Fruit fly (Drosophila melanogaster): Measurements from ENCODE around the gene CG15739.
A peak's percentile ranks its signal among the peaks of the same experiment; 100 is the strongest.

Gene CG15739

DNA sequence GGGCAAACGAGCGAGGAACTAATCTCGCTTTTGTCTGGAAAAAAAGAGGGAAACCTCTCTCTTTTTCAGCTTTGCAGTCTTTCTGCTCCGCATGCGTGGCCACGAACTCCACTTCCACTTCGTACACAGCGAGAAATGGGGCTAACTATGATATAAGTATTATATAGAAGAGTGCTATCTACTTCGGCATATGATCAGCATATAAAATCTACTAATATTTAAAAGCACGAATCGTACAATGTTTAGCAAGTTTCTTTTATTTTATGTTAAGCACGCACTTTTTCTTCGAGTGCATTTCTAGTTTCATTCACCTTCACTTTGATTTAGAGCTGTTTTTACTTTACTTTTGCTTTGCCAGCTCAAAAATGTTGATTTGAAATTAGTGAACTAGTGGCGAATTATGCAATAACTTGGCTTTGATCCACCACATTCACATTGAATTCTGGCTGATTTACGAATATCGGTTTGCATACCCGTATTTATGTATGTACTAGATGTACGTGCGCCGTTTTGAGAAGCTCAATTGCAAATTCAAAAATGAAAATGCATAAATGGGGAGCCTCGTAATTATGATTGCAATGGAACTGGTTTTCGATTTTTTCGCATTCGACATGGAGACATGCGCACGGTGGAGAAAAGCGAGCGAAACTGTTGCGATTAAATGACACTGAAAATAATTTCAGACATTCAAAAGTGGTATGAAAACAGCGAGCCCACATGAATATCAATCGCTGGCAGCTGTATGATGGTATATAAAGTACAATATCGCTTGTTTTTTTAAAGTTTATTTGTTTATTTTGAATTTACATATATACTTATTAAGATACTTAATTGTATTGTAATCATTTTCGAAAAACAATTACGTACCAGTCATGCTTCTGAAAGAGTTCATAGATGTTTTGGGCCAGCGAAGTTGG lies 15.3 kb upstream of the CG15739 start (continued):
- TF ChIP-seq stc (GFP tag; IDR thresholded peaks at IDR 0.05), result peak; percentile 91
- peak; percentile 88 for TF ChIP-seq ara (GFP tag; IDR thresholded peaks at IDR 0.05)
- peak; percentile 67 for TF ChIP-seq gt (GFP tag; IDR thresholded peaks at IDR 0.05)
- TF ChIP-seq so (GFP tag; IDR thresholded peaks at IDR 0.05), result peak; percentile 78
- TF ChIP-seq lbe (GFP tag; optimal IDR thresholded peaks at IDR 0.05), result no peak
- no peak for TF ChIP-seq pros (GFP tag; optimal IDR thresholded peaks at IDR 0.05)
- no peak for TF ChIP-seq cg (GFP tag; optimal IDR thresholded peaks at IDR 0.05)
- TF ChIP-seq CG6765 (GFP tag; optimal IDR thresholded peaks at IDR 0.05), result no peak
- TF ChIP-seq CG18011 (GFP tag; optimal IDR thresholded peaks at IDR 0.05), result no peak
- peak; percentile 74 for TF ChIP-seq CG6272 (GFP tag; IDR thresholded peaks at IDR 0.05)
- TF ChIP-seq NK7.1 (GFP tag; optimal IDR thresholded peaks at IDR 0.05), result peak; percentile 59
- peak; percentile 51 for TF ChIP-seq esg (GFP tag; conservative IDR thresholded peaks at IDR 0.05)
- peak; percentile 24 for TF ChIP-seq Jarid2 (GFP tag; optimal IDR thresholded peaks at IDR 0.05)
- peak; percentile 93 for TF ChIP-seq dmrt99B (tag; optimal IDR thresholded peaks at IDR 0.05)
- peak; percentile 91 for TF ChIP-seq CG31441 (GFP tag; IDR thresholded peaks at IDR 0.05)
- TF ChIP-seq Tbp (GFP tag; optimal IDR thresholded peaks at IDR 0.05), result no peak
- peak; percentile 95 for TF ChIP-seq Ets65A (GFP tag)
- no peak for TF ChIP-seq ato (GFP tag; IDR thresholded peaks at IDR 0.05; ENCODE audit: partially characterized antibody)
- peak; percentile 86 for TF ChIP-seq nom (GFP tag; optimal IDR thresholded peaks at IDR 0.05)
- no peak for TF ChIP-seq bigmax (GFP tag; optimal IDR thresholded peaks at IDR 0.05)
- TF ChIP-seq CG2120 (GFP tag; optimal IDR thresholded peaks at IDR 0.05), result peak; percentile 49
- peak; percentile 74 for TF ChIP-seq CG8924 (tag; optimal IDR thresholded peaks at IDR 0.05)
- TF ChIP-seq CG6854 (GFP tag; optimal IDR thresholded peaks at IDR 0.05), result no peak
- peak; percentile 40 for TF ChIP-seq Hmr (GFP tag; optimal IDR thresholded peaks at IDR 0.05)
- TF ChIP-seq CG18619 (GFP tag; optimal IDR thresholded peaks at IDR 0.05), result peak; percentile 36
- peak; percentile 78 for TF ChIP-seq CG7372 (GFP tag; IDR thresholded peaks at IDR 0.05)
- peak; percentile 66 for TF ChIP-seq CG11247 (GFP tag; IDR thresholded peaks at IDR 0.05)
- peak; percentile 46 for TF ChIP-seq cwo (GFP tag; optimal IDR thresholded peaks at IDR 0.05)
- peak; percentile 37 for TF ChIP-seq CG5180 (GFP tag; optimal IDR thresholded peaks at IDR 0.05)
- peak; percentile 32 for TF ChIP-seq twi (tag; optimal IDR thresholded peaks at IDR 0.05)
- peak; percentile 87 for TF ChIP-seq CG6689 (GFP tag; IDR thresholded peaks at IDR 0.05)
- peak; percentile 36; the same call in 1 of the 2 replicates for TF ChIP-seq GATAe (GFP tag; conservative IDR thresholded peaks at IDR 0.05)
- peak; percentile 68; the same call in 2 of the 3 replicates for TF ChIP-seq sr (GFP tag; IDR thresholded peaks at IDR 0.05)
- peak; percentile 28 for TF ChIP-seq Dip3 (GFP tag; optimal IDR thresholded peaks at IDR 0.05)
- peak; percentile 49 for TF ChIP-seq CG3281 (GFP tag; optimal IDR thresholded peaks at IDR 0.05)
- no peak for TF ChIP-seq Elba2 (GFP tag; optimal IDR thresholded peaks at IDR 0.05)
- TF ChIP-seq Atf6 (GFP tag; IDR thresholded peaks at IDR 0.05), result peak; percentile 20; the same call in 1 of the 2 replicates
- peak; percentile 89 for TF ChIP-seq ase (GFP tag; IDR thresholded peaks at IDR 0.05)
- peak; percentile 97 for TF ChIP-seq Med (GFP tag)
- 0 out of 3 replicates have a peak, but pooled peaks have one; percentile 6 for TF ChIP-seq z (GFP tag; IDR thresholded peaks at IDR 0.05)
- TF ChIP-seq Chrac-16 (GFP tag; optimal IDR thresholded peaks at IDR 0.05), result peak; percentile 54
- no peak for TF ChIP-seq YL-1 (GFP tag; optimal IDR thresholded peaks at IDR 0.05)
- no peak for TF ChIP-seq CG9932 (GFP tag; IDR thresholded peaks at IDR 0.05)
- TF ChIP-seq Opbp (GFP tag; IDR thresholded peaks at IDR 0.05; ENCODE audit: partially characterized antibody), result no peak
- TF ChIP-seq CG2129 (GFP tag; IDR thresholded peaks at IDR 0.05; ENCODE audit: partially characterized antibody), result no peak
- TF ChIP-seq Mad (GFP tag; optimal IDR thresholded peaks at IDR 0.05), result peak; percentile 47
- TF ChIP-seq repo (GFP tag; optimal IDR thresholded peaks at IDR 0.05), result no peak
- TF ChIP-seq Fer2 (tag; optimal IDR thresholded peaks at IDR 0.05), result no peak

Measured in whole organism, embryonic.